Worm (Caenorhabditis elegans) whole organism, mixed stage, embryonic: ENCODE measurements around the gene tsg-101.

Experiments
- ces-1 ChIP-seq: fragments of 150-350 bp; optimal IDR thresholded peaks from 2 replicates; lab custom pipeline; 2014; ENCODE audit warnings: missing biosample characterization, missing genetic modification reagents, missing genetic modification characterization
- ham-2 ChIP-seq: fragments of 200-800 bp; sonication (Bioruptor generic); optimal IDR thresholded peaks from 2 replicates; lab custom pipeline; 2018; ENCODE audit warnings: mild to moderate bottlenecking, missing genetic modification characterization, missing compliant biosample characterization
- nhr-12 ChIP-seq: fragments of 150-350 bp; optimal IDR thresholded peaks from 2 replicates; lab custom pipeline; 2014; ENCODE audit warnings: missing biosample characterization, missing genetic modification characterization
- snpc-4 ChIP-seq: fragments of 150-350 bp; optimal IDR thresholded peaks from 2 replicates; lab custom pipeline; 2014; ENCODE audit warnings: missing biosample characterization, missing genetic modification characterization
- unc-120 ChIP-seq: sonication (generic microtip); optimal IDR thresholded peaks from 2 replicates; lab custom pipeline; 2017; ENCODE audit warnings: missing genetic modification characterization, missing compliant biosample characterization; ENCODE audit not compliant: poor library complexity, severe bottlenecking
- unc-62 ChIP-seq: fragments of 150-350 bp; optimal IDR thresholded peaks from 2 replicates; lab custom pipeline; 2014; ENCODE audit warnings: missing biosample characterization, missing genetic modification reagents, missing genetic modification characterization

DNA sequence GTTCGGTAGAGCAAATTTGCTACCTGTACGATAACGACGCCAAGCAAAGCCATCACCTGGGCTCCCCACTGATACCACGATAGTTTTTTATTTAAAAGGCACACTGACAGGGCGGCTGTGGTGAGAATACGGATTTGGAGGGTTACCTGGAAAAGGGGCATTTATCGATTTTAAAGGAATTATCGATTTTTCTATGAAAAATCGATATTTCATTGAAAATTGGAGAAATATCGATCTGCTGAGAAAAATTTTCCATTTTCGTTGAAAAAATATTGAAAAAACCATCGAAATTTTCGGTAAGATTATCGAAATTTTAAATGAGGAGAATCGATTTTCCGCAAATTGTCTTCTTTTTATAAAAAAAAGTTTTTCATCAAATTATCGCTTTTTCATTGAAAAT, 30.7 kb upstream of the tsg-101 start:
- TF ChIP-seq unc-120 (tag; lab: Kevin White, UChicago): no peak
- TF ChIP-seq ces-1: no peak
- TF ChIP-seq snpc-4 (tag; lab: Kevin White, UChicago): no peak
- no peak for TF ChIP-seq unc-62 (GFP tag; lab: Kevin White, UChicago)
- TF ChIP-seq ham-2 (GFP tag; lab: Kevin White, UChicago): no peak
- no peak for TF ChIP-seq nhr-12
